Fruit fly (Drosophila melanogaster): ENCODE data around the gene CG44261.

- TF ChIP-seq Sin3A (optimal IDR thresholded peaks at IDR 0.05) = no peak
- no peak for TF ChIP-seq ttk (optimal IDR thresholded peaks at IDR 0.05)
Observed at dm6 chr3R:9404104-9404512, 3.9 kb downstream of the CG44261 start, which contains the start of the genes CG9356, BBIP1 and CG8135.

Measured in Kc167 (cell line).